Worm (Caenorhabditis elegans) whole organism, young adult: ENCODE data around the gene ptr-25.

ENCODE experiments used
- F22D6.2 ChIP-seq: sonication (generic microtip); optimal IDR thresholded peaks from 2 replicates; lab custom pipeline; 2016; ENCODE audit warnings: mild to moderate bottlenecking, missing genetic modification characterization, missing compliant biosample characterization
- F33H1.4 ChIP-seq: fragments of 200-800 bp; sonication (Bioruptor generic); IDR thresholded peaks from 2 replicates; pipeline ENCODE4 v1.3.6; 2022; ENCODE audit warnings: missing genetic modification reagents, missing genetic modification characterization, missing compliant biosample characterization
- ccch-3 ChIP-seq: fragments of 200-800 bp; sonication (Bioruptor generic); optimal IDR thresholded peaks from 2 replicates; lab custom pipeline; 2018; ENCODE audit warnings: mild to moderate bottlenecking, missing genetic modification characterization, missing compliant biosample characterization
- ceh-79 ChIP-seq: sonication (generic microtip); optimal IDR thresholded peaks from 2 replicates; lab custom pipeline; 2017; ENCODE audit warnings: mild to moderate bottlenecking, missing genetic modification characterization, missing compliant biosample characterization
- egl-18 ChIP-seq: fragments of 200-800 bp; sonication (Bioruptor generic); IDR thresholded peaks from 2 replicates; pipeline ENCODE4 v1.3.6; 2022; ENCODE audit warnings: missing genetic modification reagents, missing genetic modification characterization, missing compliant biosample characterization
- nhr-179 ChIP-seq: sonication (generic microtip); optimal IDR thresholded peaks from 2 replicates; lab custom pipeline; 2016; ENCODE audit warnings: mild to moderate bottlenecking, missing genetic modification characterization, missing compliant biosample characterization
- pha-4 ChIP-seq: fragments of 150-350 bp; sonication (generic microtip); optimal IDR thresholded peaks from 2 replicates; lab custom pipeline; 2014; ENCODE audit warnings: missing biosample characterization, missing genetic modification reagents, missing genetic modification characterization

- TF ChIP-seq nhr-179 (tag; lab: Kevin White, UChicago) (no peak), F22D6.2 (tag; lab: Kevin White, UChicago) (peak; percentile 78), ccch-3 (no peak), pha-4 (tag; lab: Kevin White, UChicago) (no peak), ceh-79 (tag; lab: Kevin White, UChicago) (peak; percentile 4), egl-18 (GFP tag; lab: Robert Waterston, UW) (no peak), F33H1.4 (GFP tag; lab: Robert Waterston, UW) (peak; percentile 71)
Measured at ce11 chrIII:10461164-10461546, 26.8 kb upstream of the ptr-25 start, which contains the start of gene atx-2.
